Worm (Caenorhabditis elegans): ENCODE data around the gene fbxa-120.

The fbxa-120 gene

DNA sequence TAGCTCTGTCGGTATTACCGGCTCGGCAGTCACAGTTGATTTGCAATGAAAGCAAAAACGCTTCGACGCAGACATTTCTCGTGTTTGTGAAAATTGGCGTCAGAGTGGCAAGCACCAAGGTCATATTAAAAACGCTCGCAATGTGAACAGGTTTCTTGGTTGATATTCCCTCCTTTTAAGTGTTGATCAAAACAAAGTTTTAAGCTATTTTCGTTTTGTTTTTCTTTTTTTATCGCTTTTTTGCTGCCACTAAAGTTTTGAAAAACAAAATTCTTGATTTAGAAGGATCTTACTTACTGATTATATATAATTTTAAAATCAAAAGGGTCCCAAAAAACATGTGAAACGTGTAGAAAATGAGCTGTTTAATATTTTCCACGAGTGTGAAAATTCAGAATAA lies 7.8 kb upstream of the fbxa-120 start, which contains the start of gene C33E10.8:
Gene C33E10.8 (minus strand): TSS at position 101 of the 400 bp plus-strand sequence.
- no peak for TF ChIP-seq madf-3 (GFP tag; IDR thresholded peaks at IDR 0.05)
- TF ChIP-seq cebp-1 (GFP tag; IDR thresholded peaks at IDR 0.05): no peak
- TF ChIP-seq cebp-1 (tag; optimal IDR thresholded peaks at IDR 0.05): no peak
- TF ChIP-seq atf-7 (tag; optimal IDR thresholded peaks at IDR 0.05): no peak
- TF ChIP-seq F22D6.2 (tag; optimal IDR thresholded peaks at IDR 0.05): no peak

ce11 chrX:17297408-17297807 lies 5.1 kb upstream of the fbxa-120 start:
- TF ChIP-seq hmg-1.2 (GFP tag; IDR thresholded peaks at IDR 0.05) (peak; percentile 21; the same call in 1 of the 2 replicates), mes-4 (tag; optimal IDR thresholded peaks at IDR 0.05) (no peak), lin-54 (GFP tag; optimal IDR thresholded peaks at IDR 0.05) (no peak), akir-1 (GFP tag; optimal IDR thresholded peaks at IDR 0.05) (no peak), rec-8 (tag; optimal IDR thresholded peaks at IDR 0.05) (no peak), attf-5 (GFP tag; optimal IDR thresholded peaks at IDR 0.05) (no peak), F10E7.11 (tag; optimal IDR thresholded peaks at IDR 0.05) (no peak), tlf-1 (GFP tag; optimal IDR thresholded peaks at IDR 0.05) (no peak), attf-6 (GFP tag; IDR thresholded peaks at IDR 0.05) (no peak), mcd-1 (GFP tag; IDR thresholded peaks at IDR 0.05) (peak; percentile 69), K12H6.12 (tag; optimal IDR thresholded peaks at IDR 0.05) (no peak), bed-1 (GFP tag; IDR thresholded peaks at IDR 0.05) (no peak), B0261.1 (tag; optimal IDR thresholded peaks at IDR 0.05) (no peak), egl-18 (GFP tag; IDR thresholded peaks at IDR 0.05) (no peak)

ce11 chrX:17300735-17301134 lies 1.8 kb upstream of the fbxa-120 start:
- TF ChIP-seq F33H1.4 (GFP tag; IDR thresholded peaks at IDR 0.05): no peak
- no peak for TF ChIP-seq B0336.3 (GFP tag; IDR thresholded peaks at IDR 0.05)
- no peak for TF ChIP-seq aptf-2 (GFP tag; conservative IDR thresholded peaks at IDR 0.05)
- peak; percentile 32; the same call in 1 of the 2 replicates for TF ChIP-seq hmg-1.2 (GFP tag; IDR thresholded peaks at IDR 0.05)
- no peak for TF ChIP-seq snpc-4 (GFP tag; optimal IDR thresholded peaks at IDR 0.05)
- TF ChIP-seq snpc-4 (tag; optimal IDR thresholded peaks at IDR 0.05): peak in 2 of 4 experiments; percentile 88 to 90
- TF ChIP-seq F23B12.7 (tag; optimal IDR thresholded peaks at IDR 0.05; ENCODE audit: insufficient read depth): no peak
- no peak for TF ChIP-seq cebp-2 (GFP tag; IDR thresholded peaks at IDR 0.05)
- no peak for TF ChIP-seq snpc-1.3 (tag; optimal IDR thresholded peaks at IDR 0.05; ENCODE audit: insufficient read depth)
- TF ChIP-seq madf-10 (tag; optimal IDR thresholded peaks at IDR 0.05): no peak

DNA sequence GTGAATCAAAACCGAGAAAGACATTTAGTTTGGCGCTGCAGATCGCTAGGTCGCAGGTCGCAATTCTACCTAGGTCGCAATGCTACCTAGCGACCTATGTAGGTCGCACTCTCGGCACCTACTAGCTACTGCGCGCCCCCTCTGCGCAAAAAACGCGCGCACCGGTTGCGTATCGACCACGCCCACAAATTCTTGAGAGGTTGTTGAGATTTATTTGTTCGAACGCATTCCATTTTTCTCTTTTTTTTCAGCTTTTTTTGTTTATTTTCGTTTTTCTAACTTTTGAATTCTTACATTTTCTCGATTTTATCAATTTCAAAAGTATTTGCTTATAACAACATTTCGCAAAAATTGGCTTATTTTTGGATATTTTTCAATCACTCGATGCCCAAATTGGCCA lies 619 bp upstream of the fbxa-120 start, which contains the start of gene C33E10.10:
Gene C33E10.10 (minus strand): TSS at position 101 of the 400 bp plus-strand sequence.
- TF ChIP-seq unc-62 (GFP tag; optimal IDR thresholded peaks at IDR 0.05) (no peak), T07F8.4 (tag; optimal IDR thresholded peaks at IDR 0.05) (no peak), hmg-20 (GFP tag; IDR thresholded peaks at IDR 0.05) (no peak), ceh-91 (GFP tag; IDR thresholded peaks at IDR 0.05) (no peak), ztf-22 (GFP tag; optimal IDR thresholded peaks at IDR 0.05) (no peak), lsy-27 (tag; optimal IDR thresholded peaks at IDR 0.05; ENCODE audit: borderline replicate concordance, insufficient read depth) (no peak), athp-1 (tag; optimal IDR thresholded peaks at IDR 0.05) (no peak), F10E7.11 (tag; optimal IDR thresholded peaks at IDR 0.05) (no peak), bed-1 (GFP tag; IDR thresholded peaks at IDR 0.05) (no peak), F49E8.2 (tag; optimal IDR thresholded peaks at IDR 0.05; ENCODE audit: insufficient read depth) (no peak), Y79H2A.3 (GFP tag; conservative IDR thresholded peaks at IDR 0.05) (no peak), F52B5.7 (tag; optimal IDR thresholded peaks at IDR 0.05) (no peak), let-526 (GFP tag; IDR thresholded peaks at IDR 0.05) (no peak), die-1 (tag; optimal IDR thresholded peaks at IDR 0.05) (no peak), rpc-1 (optimal IDR thresholded peaks at IDR 0.05) (no peak), rpc-1 (tag; optimal IDR thresholded peaks at IDR 0.05) (no peak), ceh-79 (tag; optimal IDR thresholded peaks at IDR 0.05) (no peak), lin-26 (GFP tag; IDR thresholded peaks at IDR 0.05) (no peak)
